Fruit fly (Drosophila melanogaster) whole organism, prepupa: ENCODE data around the gene Non3.

ENCODE experiments used
- CG10631 ChIP-seq: fragments of 200-800 bp; sonication (Bioruptor generic); optimal IDR thresholded peaks from 2 replicates; lab custom pipeline; 2016; ENCODE audit warnings: missing biosample characterization, missing genetic modification characterization
- CG10669 ChIP-seq: fragments of 200-800 bp; sonication (Bioruptor generic); optimal IDR thresholded peaks from 3 replicates; lab custom pipeline; 2018; ENCODE audit warnings: missing biosample characterization, mild to moderate bottlenecking, missing genetic modification characterization, moderate library complexity
- CG11294 ChIP-seq: fragments of 200-800 bp; sonication (Bioruptor generic); IDR thresholded peaks from 2 replicates; pipeline ENCODE4 v1.3.6; 2022; ENCODE audit warnings: missing biosample characterization, missing genetic modification characterization
- CG11762 ChIP-seq: fragments of 200-800 bp; sonication (Bioruptor generic); optimal IDR thresholded peaks from 3 replicates; lab custom pipeline; 2016; ENCODE audit warnings: missing biosample characterization, missing genetic modification characterization; ENCODE audit not compliant: insufficient read depth
- CG15336 ChIP-seq: fragments of 200-800 bp; sonication (Bioruptor generic); IDR thresholded peaks from 2 replicates; pipeline ENCODE4 v1.3.6; 2022; ENCODE audit warnings: missing biosample characterization, missing genetic modification characterization
- CG1621 ChIP-seq: fragments of 200-800 bp; sonication (Bioruptor generic); optimal IDR thresholded peaks from 3 replicates; lab custom pipeline; 2018; ENCODE audit warnings: missing biosample characterization, mild to moderate bottlenecking, missing genetic modification characterization
- CG16779 ChIP-seq: fragments of 200-800 bp; sonication (Bioruptor generic); optimal IDR thresholded peaks from 3 replicates; lab custom pipeline; 2017; ENCODE audit warnings: missing biosample characterization, mild to moderate bottlenecking, missing genetic modification characterization
- CG31627 ChIP-seq: fragments of 200-800 bp; sonication (Bioruptor generic); optimal IDR thresholded peaks from 3 replicates; lab custom pipeline; 2016; ENCODE audit warnings: missing biosample characterization, missing genetic modification characterization
- CG32006 ChIP-seq: fragments of 200-800 bp; sonication (Bioruptor generic); optimal IDR thresholded peaks from 3 replicates; lab custom pipeline; 2017; ENCODE audit warnings: missing biosample characterization, mild to moderate bottlenecking, missing genetic modification characterization
- CG34406 ChIP-seq: fragments of 200-800 bp; sonication (Bioruptor generic); optimal IDR thresholded peaks from 3 replicates; lab custom pipeline; 2016; ENCODE audit warnings: missing biosample characterization, missing genetic modification characterization
- CG3919 ChIP-seq: fragments of 200-800 bp; sonication (Bioruptor generic); optimal IDR thresholded peaks from 3 replicates; lab custom pipeline; 2016; ENCODE audit warnings: missing biosample characterization, missing genetic modification characterization
- CG4318 ChIP-seq: fragments of 200-800 bp; sonication (Bioruptor generic); optimal IDR thresholded peaks from 3 replicates; lab custom pipeline; 2017; ENCODE audit warnings: missing biosample characterization, mild to moderate bottlenecking, missing genetic modification characterization
- CG6792 ChIP-seq: fragments of 200-800 bp; sonication (Bioruptor generic); optimal IDR thresholded peaks from 3 replicates; lab custom pipeline; 2016; ENCODE audit warnings: missing biosample characterization, missing genetic modification characterization
- CG6808 ChIP-seq: fragments of 200-800 bp; sonication (Bioruptor generic); optimal IDR thresholded peaks from 3 replicates; lab custom pipeline; 2017; ENCODE audit warnings: missing biosample characterization, missing genetic modification characterization, mild to moderate bottlenecking, moderate library complexity, missing genetic modification reagents
- CG9139 ChIP-seq: fragments of 200-800 bp; sonication (Bioruptor generic); optimal IDR thresholded peaks from 3 replicates; lab custom pipeline; 2017; ENCODE audit warnings: missing biosample characterization, mild to moderate bottlenecking, missing genetic modification characterization
- Eip75B ChIP-seq: fragments of 200-800 bp; sonication (Bioruptor generic); optimal IDR thresholded peaks from 3 replicates; lab custom pipeline; 2016; ENCODE audit warnings: missing biosample characterization, missing genetic modification characterization
- Eip78C ChIP-seq: fragments of 200-800 bp; sonication (Bioruptor generic); peaks from one replicate; lab custom pipeline; 2016; ENCODE audit warnings: missing biosample characterization, missing genetic modification characterization
- Ets21C ChIP-seq: fragments of 200-800 bp; sonication (Bioruptor generic); optimal IDR thresholded peaks from 3 replicates; lab custom pipeline; 2016; ENCODE audit warnings: missing biosample characterization, missing genetic modification characterization
- Ets96B ChIP-seq: fragments of 200-800 bp; optimal IDR thresholded peaks from 2 replicates; lab custom pipeline; 2019; ENCODE audit warnings: missing biosample characterization, mild to moderate bottlenecking, missing genetic modification characterization, moderate library complexity
- Hr38 ChIP-seq: sonication (Bioruptor generic); optimal IDR thresholded peaks from 2 replicates; lab custom pipeline; 2016; ENCODE audit warnings: missing biosample characterization, missing genetic modification characterization
- Hr39 ChIP-seq: fragments of 200-800 bp; sonication (Bioruptor generic); optimal IDR thresholded peaks from 2 replicates; lab custom pipeline; 2016; ENCODE audit warnings: missing biosample characterization, missing genetic modification characterization
- Hr4 ChIP-seq: fragments of 200-800 bp; sonication (Bioruptor generic); optimal IDR thresholded peaks from 3 replicates; lab custom pipeline; 2016; ENCODE audit warnings: missing biosample characterization, missing genetic modification characterization
- Lpt ChIP-seq: fragments of 200-800 bp; sonication (Bioruptor generic); optimal IDR thresholded peaks from 3 replicates; lab custom pipeline; 2016; ENCODE audit warnings: missing biosample characterization, missing genetic modification characterization
- Met ChIP-seq: fragments of 200-800 bp; sonication (Bioruptor generic); optimal IDR thresholded peaks from 3 replicates; lab custom pipeline; 2016; ENCODE audit warnings: missing biosample characterization, missing genetic modification characterization
- OdsH ChIP-seq: fragments of 200-800 bp; sonication (Bioruptor generic); optimal IDR thresholded peaks from 3 replicates; lab custom pipeline; 2016; ENCODE audit warnings: missing biosample characterization, missing genetic modification characterization
- Sox102F ChIP-seq: fragments of 200-800 bp; sonication (Bioruptor generic); optimal IDR thresholded peaks from 2 replicates; lab custom pipeline; 2016; ENCODE audit warnings: missing biosample characterization, mild to moderate bottlenecking, missing genetic modification characterization
- Sox14 ChIP-seq: fragments of 200-800 bp; sonication (Bioruptor generic); optimal IDR thresholded peaks from 3 replicates; lab custom pipeline; 2016; ENCODE audit warnings: missing biosample characterization, missing genetic modification characterization
- Sox15 ChIP-seq: fragments of 200-800 bp; sonication (Bioruptor generic); optimal IDR thresholded peaks from 3 replicates; lab custom pipeline; 2016; ENCODE audit warnings: missing biosample characterization, missing genetic modification characterization
- achi ChIP-seq: fragments of 200-800 bp; sonication (Bioruptor generic); optimal IDR thresholded peaks from 3 replicates; lab custom pipeline; 2016; ENCODE audit warnings: missing biosample characterization, missing genetic modification characterization
- acj6 ChIP-seq: fragments of 200-800 bp; sonication (Bioruptor generic); optimal IDR thresholded peaks from 3 replicates; lab custom pipeline; 2016; ENCODE audit warnings: missing biosample characterization, missing genetic modification characterization
- cyc ChIP-seq: fragments of 200-800 bp; sonication (Bioruptor generic); optimal IDR thresholded peaks from 3 replicates; lab custom pipeline; 2016; ENCODE audit warnings: missing biosample characterization, missing genetic modification characterization
- dac ChIP-seq: fragments of 200-800 bp; sonication (Bioruptor generic); optimal IDR thresholded peaks from 2 replicates; lab custom pipeline; 2017; ENCODE audit warnings: missing biosample characterization, mild to moderate bottlenecking, missing genetic modification characterization
- dsx ChIP-seq: fragments of 200-800 bp; optimal IDR thresholded peaks from 3 replicates; lab custom pipeline; 2019; ENCODE audit warnings: missing biosample characterization, mild to moderate bottlenecking, missing genetic modification characterization, moderate library complexity; ENCODE audit not compliant: poor library complexity, severe bottlenecking
- eg ChIP-seq: fragments of 200-800 bp; sonication (Bioruptor generic); IDR thresholded peaks from 3 replicates; pipeline ENCODE4 v1.3.6; 2022; ENCODE audit warnings: missing biosample characterization, missing genetic modification characterization
- esn ChIP-seq: fragments of 200-800 bp; sonication (Bioruptor generic); optimal IDR thresholded peaks from 2 replicates; lab custom pipeline; 2016; ENCODE audit warnings: missing biosample characterization, mild to moderate bottlenecking, missing genetic modification characterization, moderate library complexity
- fd59A ChIP-seq: fragments of 200-800 bp; sonication (Bioruptor generic); optimal IDR thresholded peaks from 2 replicates; lab custom pipeline; 2017; ENCODE audit warnings: missing biosample characterization, mild to moderate bottlenecking, missing genetic modification characterization, missing genetic modification reagents
- fd85E ChIP-seq: fragments of 200-800 bp; sonication (Bioruptor generic); optimal IDR thresholded peaks from 3 replicates; lab custom pipeline; 2016; ENCODE audit warnings: missing biosample characterization, missing genetic modification characterization
- fkh ChIP-seq: fragments of 200-800 bp; sonication (Bioruptor generic); optimal IDR thresholded peaks from 3 replicates; lab custom pipeline; 2017; ENCODE audit warnings: missing biosample characterization, mild to moderate bottlenecking, missing genetic modification characterization, moderate library complexity
- lz ChIP-seq: fragments of 200-800 bp; sonication (Bioruptor generic); optimal IDR thresholded peaks from 3 replicates; lab custom pipeline; 2016; ENCODE audit warnings: missing biosample characterization, missing genetic modification characterization
- pdm3 ChIP-seq: fragments of 200-800 bp; sonication (Bioruptor generic); optimal IDR thresholded peaks from 3 replicates; lab custom pipeline; 2016; ENCODE audit warnings: missing biosample characterization, missing genetic modification characterization
- salr ChIP-seq, 2 experiments: fragments of 200-800 bp; sonication (Bioruptor generic); optimal IDR thresholded peaks; 3 replicates each; lab custom pipeline; 2016 to 2018; ENCODE audit warnings: missing biosample characterization in 2 of 2, missing genetic modification characterization in 2 of 2, mild to moderate bottlenecking in 1 of 2
- spab ChIP-seq: fragments of 200-800 bp; sonication (Bioruptor generic); optimal IDR thresholded peaks from 2 replicates; lab custom pipeline; 2017; ENCODE audit warnings: missing biosample characterization, mild to moderate bottlenecking, missing genetic modification characterization, missing genetic modification reagents
- svp ChIP-seq: fragments of 200-800 bp; sonication (Bioruptor generic); peaks from one replicate; lab custom pipeline; 2016; ENCODE audit warnings: missing biosample characterization, missing genetic modification characterization
- topi ChIP-seq: fragments of 200-800 bp; sonication (Bioruptor generic); optimal IDR thresholded peaks from 3 replicates; lab custom pipeline; 2016; ENCODE audit warnings: missing biosample characterization, missing genetic modification characterization
- vri ChIP-seq: fragments of 200-800 bp; sonication (Bioruptor generic); optimal IDR thresholded peaks from 3 replicates; lab custom pipeline; 2016; ENCODE audit warnings: missing biosample characterization, mild to moderate bottlenecking, missing genetic modification characterization

The Non3 gene

DNA sequence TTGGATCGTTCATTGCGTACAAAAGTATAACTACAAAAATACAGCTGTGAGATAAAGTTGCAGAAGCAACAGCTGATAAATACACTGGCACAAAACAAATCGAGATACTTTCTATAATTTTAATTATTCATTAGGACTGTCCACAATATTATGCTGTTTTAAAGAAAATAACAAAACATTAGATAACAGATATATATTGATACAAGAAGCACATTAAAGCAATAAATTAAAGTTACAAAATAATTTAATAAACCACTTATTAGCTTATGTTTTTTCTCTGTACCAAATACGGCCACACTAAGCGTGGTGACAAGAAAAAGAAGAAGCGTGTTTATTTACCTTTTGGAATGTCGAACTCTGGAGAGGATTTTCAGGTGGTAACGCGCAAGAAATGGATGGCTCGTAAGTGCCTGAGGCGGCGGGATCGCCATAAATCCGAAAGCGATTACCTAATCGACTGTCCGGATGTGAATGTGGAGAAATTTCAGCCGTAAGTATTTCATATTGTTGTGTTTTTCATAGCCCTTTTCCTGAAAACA lies 3.2 kb upstream of the Non3 start, which contains the start of the genes CG7988 and CG7183 (continued):
- TF ChIP-seq svp (GFP tag; lab: Kevin White, UChicago) (peak; percentile 99), vri (GFP tag; lab: Kevin White, UChicago) (no peak), CG6792 (GFP tag; lab: Kevin White, UChicago) (peak; percentile 98), cyc (GFP tag; lab: Kevin White, UChicago) (peak; percentile 97), acj6 (peak; percentile 98), Sox102F (GFP tag; lab: Kevin White, UChicago) (peak; percentile 95), CG31627 (GFP tag; lab: Kevin White, UChicago) (peak; percentile 99), Sox15 (GFP tag; lab: Kevin White, UChicago) (peak; percentile 97), topi (GFP tag; lab: Kevin White, UChicago) (peak; percentile 98), spab (GFP tag; lab: Kevin White, UChicago) (peak; percentile 90), Hr38 (GFP tag; lab: Kevin White, UChicago) (peak; percentile 60), CG11294 (GFP tag; lab: Robert Waterston, UW) (peak; percentile 97), CG11762 (GFP tag; lab: Kevin White, UChicago) (peak; percentile 92), esn (peak; percentile 99), CG15336 (GFP tag; lab: Robert Waterston, UW) (peak; percentile 97), salr (GFP tag; optimal IDR thresholded peaks at IDR 0.05; lab: Kevin White, UChicago) (peak; percentile 92 to 97), Eip78C (GFP tag; lab: Kevin White, UChicago) (peak; percentile 99)

DNA sequence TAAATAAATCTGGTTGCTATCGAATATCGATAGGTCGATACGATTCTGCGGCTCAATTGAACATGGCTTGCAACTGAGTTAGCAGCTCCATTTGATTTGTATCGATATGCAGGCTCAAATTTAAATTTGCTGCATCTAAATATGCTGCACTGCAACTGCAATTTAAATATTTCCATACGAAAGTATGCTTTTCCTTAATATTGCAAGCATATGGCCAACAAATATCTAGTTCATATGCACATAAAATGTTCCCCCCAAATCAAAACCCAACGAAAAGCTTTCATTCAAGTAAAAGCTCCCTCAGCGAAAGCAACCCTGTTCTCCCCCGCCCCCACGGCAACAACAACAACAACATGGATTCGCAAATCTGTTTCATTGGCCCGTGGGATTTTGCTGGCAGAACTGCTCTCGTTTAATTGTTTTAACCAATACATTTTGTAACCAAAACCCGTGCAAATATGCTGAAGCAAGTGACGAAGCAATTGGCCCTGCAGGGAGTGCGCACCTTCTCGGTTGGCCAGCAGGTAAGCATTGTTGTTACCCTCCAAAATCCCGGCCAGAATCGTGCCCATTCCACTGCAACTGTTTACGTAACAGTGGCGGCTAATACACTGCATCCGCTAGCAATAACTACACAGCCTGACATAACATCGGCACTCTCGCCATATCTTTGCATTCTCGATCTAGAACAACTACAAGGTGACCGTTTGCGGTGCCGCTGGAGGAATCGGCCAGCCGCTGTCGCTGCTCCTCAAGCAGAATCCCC lies 2.7 kb downstream of the Non3 start, which contains the start of the genes CG7168 and Mdh2:
CG7168 (minus strand) TSS at position 40 of the 766 bp plus-strand sequence.
Mdh2 (plus strand) TSS at position 354 of the 766 bp plus-strand sequence.
- TF ChIP-seq CG34406 (GFP tag; lab: Kevin White, UChicago) = no peak
- TF ChIP-seq Ets96B = no peak
- no peak for TF ChIP-seq CG16779 (tag; lab: Kevin White, UChicago)
- no peak for TF ChIP-seq Lpt (GFP tag; lab: Kevin White, UChicago)
- TF ChIP-seq OdsH (GFP tag; lab: Kevin White, UChicago) = no peak
- TF ChIP-seq Hr38 (GFP tag; lab: Kevin White, UChicago) = no peak
- TF ChIP-seq acj6 = no peak
- TF ChIP-seq svp (GFP tag; lab: Kevin White, UChicago) = peak; percentile 75
- TF ChIP-seq Sox102F (GFP tag; lab: Kevin White, UChicago) = no peak
- TF ChIP-seq eg = no peak
- TF ChIP-seq CG31627 (GFP tag; lab: Kevin White, UChicago) = no peak
- peak; percentile 7 for TF ChIP-seq Sox14 (GFP tag; lab: Kevin White, UChicago)
- no peak for TF ChIP-seq CG32006
- TF ChIP-seq CG6808 (GFP tag; lab: Kevin White, UChicago) = no peak
- no peak for TF ChIP-seq spab (GFP tag; lab: Kevin White, UChicago)
- no peak for TF ChIP-seq CG1621
- TF ChIP-seq Eip78C (GFP tag; lab: Kevin White, UChicago) = no peak
- TF ChIP-seq Sox15 (GFP tag; lab: Kevin White, UChicago) = no peak
- TF ChIP-seq Ets21C (GFP tag; lab: Kevin White, UChicago) = no peak
- TF ChIP-seq Hr39 = no peak
- no peak for TF ChIP-seq CG3919 (GFP tag; lab: Kevin White, UChicago)
- TF ChIP-seq Met (GFP tag; lab: Kevin White, UChicago) = no peak
- TF ChIP-seq dac = no peak
- TF ChIP-seq vri (GFP tag; lab: Kevin White, UChicago) = peak; percentile 82
- TF ChIP-seq fd85E (GFP tag; lab: Kevin White, UChicago) = no peak
- peak; percentile 17 for TF ChIP-seq esn
- TF ChIP-seq CG4318 (GFP tag; lab: Kevin White, UChicago) = no peak
- peak; percentile 2 for TF ChIP-seq topi (GFP tag; lab: Kevin White, UChicago)
- TF ChIP-seq CG10631 (GFP tag; lab: Kevin White, UChicago) = no peak
- no peak for TF ChIP-seq fd59A
- TF ChIP-seq Hr4 (GFP tag; lab: Kevin White, UChicago) = no peak
- TF ChIP-seq CG11294 (GFP tag; lab: Robert Waterston, UW) = no peak
- no peak for TF ChIP-seq CG9139
- TF ChIP-seq fkh = peak; percentile 79
- TF ChIP-seq dsx (GFP tag; lab: Kevin White, UChicago) = peak; percentile 28
- TF ChIP-seq salr (GFP tag; optimal IDR thresholded peaks at IDR 0.05; lab: Kevin White, UChicago) = no peak
- TF ChIP-seq achi = no peak
- TF ChIP-seq lz = peak; percentile 19
- TF ChIP-seq CG10669 = no peak
- TF ChIP-seq CG11762 (GFP tag; lab: Kevin White, UChicago) = no peak
- no peak for TF ChIP-seq Eip75B (GFP tag; lab: Kevin White, UChicago)
- TF ChIP-seq pdm3 (GFP tag; lab: Kevin White, UChicago) = no peak
